Worm (Caenorhabditis elegans): ENCODE data around the gene F16G10.7.

ce11 chrII:2356795-2357194 lies 23.3 kb downstream of the F16G10.7 start, which contains the start of gene F43C11.1:
- TF ChIP-seq pqm-1 (tag; optimal IDR thresholded peaks at IDR 0.05) (no peak), snpc-4 (tag; optimal IDR thresholded peaks at IDR 0.05) (no peak), nhr-28 (tag; optimal IDR thresholded peaks at IDR 0.05) (no peak), ztf-11 (tag; optimal IDR thresholded peaks at IDR 0.05) (no peak), unc-39 (tag; optimal IDR thresholded peaks at IDR 0.05) (no peak), fkh-10 (GFP tag; optimal IDR thresholded peaks at IDR 0.05) (no peak), skn-1 (tag; optimal IDR thresholded peaks at IDR 0.05) (no peak), nhr-237 (tag; optimal IDR thresholded peaks at IDR 0.05) (no peak)
